Worm (Caenorhabditis elegans) whole organism, L4 larva: Measurements from ENCODE around the gene W01G7.4.

Source experiments
- D1046.2 ChIP-seq: fragments of 200-800 bp; sonication (Bioruptor generic); IDR thresholded peaks from 2 replicates; pipeline ENCODE4 v1.3.6; 2022; ENCODE audit warnings: missing genetic modification characterization, missing compliant biosample characterization
- F10B5.3 ChIP-seq: sonication (generic microtip); optimal IDR thresholded peaks from 2 replicates; lab custom pipeline; 2016; ENCODE audit warnings: mild to moderate bottlenecking, missing genetic modification characterization, missing compliant biosample characterization
- F44E2.7 ChIP-seq: fragments of 200-800 bp; sonication (Bioruptor generic); IDR thresholded peaks from 2 replicates; pipeline ENCODE4 v2.1.2; 2022; ENCODE audit warnings: missing genetic modification characterization, missing compliant biosample characterization
- F49E8.2 ChIP-seq: sonication (generic microtip); optimal IDR thresholded peaks from 2 replicates; lab custom pipeline; 2016; ENCODE audit warnings: missing compliant biosample characterization, mild to moderate bottlenecking, missing genetic modification characterization, borderline replicate concordance
- T26A8.4 ChIP-seq: fragments of 200-800 bp; sonication (Bioruptor generic); IDR thresholded peaks from 2 replicates; pipeline ENCODE4 v1.3.6; 2022; ENCODE audit warnings: missing genetic modification characterization, missing compliant biosample characterization
- Y5F2A.4 ChIP-seq: fragments of 200-800 bp; sonication (Bioruptor generic); optimal IDR thresholded peaks from 2 replicates; lab custom pipeline; 2018; ENCODE audit warnings: mild to moderate bottlenecking, missing genetic modification characterization, missing compliant biosample characterization
- Y75B8A.6 ChIP-seq: fragments of 200-800 bp; sonication (Bioruptor generic); IDR thresholded peaks from 2 replicates; pipeline ENCODE4 v1.3.6; 2022; ENCODE audit warnings: missing genetic modification reagents, missing genetic modification characterization, missing compliant biosample characterization
- ZK546.5 ChIP-seq, 2 experiments: sonication (generic microtip); optimal IDR thresholded peaks; 2 replicates each; lab custom pipeline; 2017; ENCODE audit warnings: missing biosample characterization in 2 of 2, missing genetic modification characterization in 2 of 2
- aha-1 ChIP-seq: fragments of 150-350 bp; peaks from one replicate; lab custom pipeline; 2014; ENCODE audit warnings: missing biosample characterization, missing genetic modification characterization
- attf-4 ChIP-seq: sonication (generic microtip); optimal IDR thresholded peaks from 3 replicates; lab custom pipeline; 2017; ENCODE audit warnings: missing biosample characterization, missing genetic modification characterization
- ceh-28 ChIP-seq: fragments of 150-350 bp; optimal IDR thresholded peaks from 2 replicates; lab custom pipeline; 2014; ENCODE audit warnings: missing biosample characterization, missing genetic modification reagents, missing genetic modification characterization
- ceh-62 ChIP-seq: sonication (generic microtip); optimal IDR thresholded peaks from 2 replicates; lab custom pipeline; 2017; ENCODE audit warnings: missing biosample characterization, missing genetic modification characterization
- ces-1 ChIP-seq: fragments of 150-350 bp; sonication (generic microtip); optimal IDR thresholded peaks from 4 replicates; lab custom pipeline; 2014; ENCODE audit warnings: missing biosample characterization, missing genetic modification reagents, missing genetic modification characterization
- cey-2 ChIP-seq: sonication (generic microtip); optimal IDR thresholded peaks from 3 replicates; lab custom pipeline; 2017; ENCODE audit warnings: missing genetic modification characterization, mild to moderate bottlenecking, missing compliant biosample characterization, antibody characterized with exemption, borderline replicate concordance; ENCODE audit not compliant: insufficient read depth
- ctbp-1 ChIP-seq: fragments of 200-800 bp; sonication (Bioruptor generic); IDR thresholded peaks from 2 replicates; pipeline ENCODE4 v1.3.6; 2022; ENCODE audit warnings: missing genetic modification reagents, missing genetic modification characterization, missing compliant biosample characterization
- daf-16 ChIP-seq, 3 experiments: sonication (generic microtip); optimal IDR thresholded peaks; 2 replicates each; lab custom pipeline; 2016 to 2017; ENCODE audit warnings: missing genetic modification characterization in 3 of 3, missing genetic modification reagents in 3 of 3, mild to moderate bottlenecking in 2 of 3, missing compliant biosample characterization in 2 of 3, missing biosample characterization in 1 of 3, moderate library complexity in 1 of 3
- daf-19 ChIP-seq: fragments of 200-800 bp; sonication (Bioruptor generic); conservative IDR thresholded peaks from 2 replicates; pipeline ENCODE4 v1.3.6; 2022; ENCODE audit warnings: missing genetic modification characterization, missing compliant biosample characterization
- egl-27 ChIP-seq: sonication (generic microtip); optimal IDR thresholded peaks from 3 replicates; lab custom pipeline; 2017; ENCODE audit warnings: missing biosample characterization, missing genetic modification reagents, missing genetic modification characterization
- egl-43 ChIP-seq: fragments of 200-800 bp; sonication (Bioruptor generic); IDR thresholded peaks from 2 replicates; pipeline ENCODE4 v1.3.6; 2022; ENCODE audit warnings: missing genetic modification reagents, missing genetic modification characterization, missing compliant biosample characterization
- hif-1 ChIP-seq, 2 experiments: sonication (generic microtip); optimal IDR thresholded peaks; 2 replicates each; lab custom pipeline; 2016 to 2017; ENCODE audit warnings: missing compliant biosample characterization in 2 of 2, missing genetic modification characterization in 2 of 2, missing genetic modification reagents in 2 of 2, missing genotype in 2 of 2, mild to moderate bottlenecking in 1 of 2
- hmg-1.1 ChIP-seq: fragments of 200-800 bp; sonication (Bioruptor generic); IDR thresholded peaks from 2 replicates; pipeline ENCODE4 v1.3.6; 2022; ENCODE audit warnings: missing genetic modification reagents, missing genetic modification characterization, missing compliant biosample characterization
- jun-1 ChIP-seq: fragments of 150-350 bp; optimal IDR thresholded peaks from 2 replicates; lab custom pipeline; 2014; ENCODE audit warnings: missing biosample characterization, missing genetic modification reagents, missing genetic modification characterization
- lin-29 ChIP-seq: fragments of 200-800 bp; sonication (Bioruptor generic); IDR thresholded peaks from 2 replicates; pipeline ENCODE4 v1.3.6; 2022; ENCODE audit warnings: missing genetic modification reagents, missing genetic modification characterization, missing compliant biosample characterization
- lin-39 ChIP-seq: fragments of 150-350 bp; optimal IDR thresholded peaks from 2 replicates; lab custom pipeline; 2014; ENCODE audit warnings: missing biosample characterization, missing genetic modification reagents, missing genetic modification characterization
- madf-5 ChIP-seq, 2 experiments: fragments of 200-800 bp; sonication (Bioruptor generic); IDR thresholded peaks; 2 replicates each; pipeline ENCODE4 v1.3.6; 2022; ENCODE audit warnings: missing compliant biosample characterization in 2 of 2, missing genetic modification characterization in 2 of 2
- mdt-29 ChIP-seq: fragments of 200-800 bp; sonication (Bioruptor generic); IDR thresholded peaks from 2 replicates; pipeline ENCODE4 v1.3.6; 2022; ENCODE audit warnings: missing genetic modification reagents, missing genetic modification characterization, missing compliant biosample characterization
- mep-1 ChIP-seq: fragments of 150-350 bp; sonication (generic microtip); optimal IDR thresholded peaks from 3 replicates; lab custom pipeline; 2014; ENCODE audit warnings: missing biosample characterization, missing genetic modification characterization
- mes-2 ChIP-seq: sonication (generic microtip); optimal IDR thresholded peaks from 2 replicates; lab custom pipeline; 2016; ENCODE audit warnings: missing genotype, mild to moderate bottlenecking, missing genetic modification characterization, missing compliant biosample characterization; ENCODE audit not compliant: poor library complexity, severe bottlenecking
- mxl-2 ChIP-seq: fragments of 200-800 bp; sonication (Bioruptor generic); conservative IDR thresholded peaks from 2 replicates; pipeline ENCODE4 v1.3.6; 2022; ENCODE audit warnings: missing genetic modification reagents, missing genetic modification characterization, missing compliant biosample characterization
- mxl-3 ChIP-seq: fragments of 200-800 bp; sonication (Bioruptor generic); optimal IDR thresholded peaks from 2 replicates; lab custom pipeline; 2018; ENCODE audit warnings: mild to moderate bottlenecking, missing genetic modification characterization, missing compliant biosample characterization
- nhr-10 ChIP-seq: fragments of 150-350 bp; optimal IDR thresholded peaks from 2 replicates; lab custom pipeline; 2014; ENCODE audit warnings: missing biosample characterization, missing genetic modification characterization
- nhr-102 ChIP-seq: sonication (generic microtip); optimal IDR thresholded peaks from 2 replicates; lab custom pipeline; 2016; ENCODE audit warnings: mild to moderate bottlenecking, missing genetic modification characterization, moderate library complexity, missing compliant biosample characterization
- nhr-11 ChIP-seq: fragments of 150-350 bp; optimal IDR thresholded peaks from 2 replicates; lab custom pipeline; 2014; ENCODE audit warnings: missing biosample characterization, missing genetic modification characterization
- nhr-25 ChIP-seq: sonication (generic microtip); optimal IDR thresholded peaks from 2 replicates; lab custom pipeline; 2017; ENCODE audit warnings: missing genetic modification characterization, mild to moderate bottlenecking, missing compliant biosample characterization, antibody characterized with exemption, moderate library complexity, borderline replicate concordance; ENCODE audit not compliant: insufficient read depth
- nhr-48 ChIP-seq: sonication (generic microtip); optimal IDR thresholded peaks from 2 replicates; lab custom pipeline; 2016; ENCODE audit warnings: mild to moderate bottlenecking, missing genetic modification characterization, missing compliant biosample characterization
- nhr-6 ChIP-seq: fragments of 150-350 bp; optimal IDR thresholded peaks from 2 replicates; lab custom pipeline; 2014; ENCODE audit warnings: missing biosample characterization, missing genetic modification characterization
- rbr-2 ChIP-seq: sonication (generic microtip); optimal IDR thresholded peaks from 2 replicates; lab custom pipeline; 2016; ENCODE audit warnings: missing genotype, missing genetic modification characterization, missing compliant biosample characterization
- sdz-12 ChIP-seq: fragments of 200-800 bp; sonication (Bioruptor generic); optimal IDR thresholded peaks from 2 replicates; lab custom pipeline; 2018; ENCODE audit warnings: mild to moderate bottlenecking, missing genetic modification characterization, missing compliant biosample characterization
- spr-3 ChIP-seq: fragments of 200-800 bp; sonication (Bioruptor generic); optimal IDR thresholded peaks from 2 replicates; lab custom pipeline; 2018; ENCODE audit warnings: mild to moderate bottlenecking, missing genetic modification characterization, missing compliant biosample characterization
- unc-62 ChIP-seq, 3 experiments: fragments of 150-350 bp in 1 of 3; sonication (generic microtip); optimal IDR thresholded peaks in 2 of 3; peaks in 1 of 3; 1 replicate in 1 of 3; 2 replicates in 2 of 3; lab custom pipeline; 2014 to 2017; ENCODE audit warnings: missing biosample characterization in 3 of 3, missing genetic modification characterization in 3 of 3, missing genetic modification reagents in 3 of 3, missing genotype in 1 of 3
- vab-7 ChIP-seq: fragments of 200-800 bp; sonication (Bioruptor generic); IDR thresholded peaks from 2 replicates; pipeline ENCODE4 v1.3.6; 2022; ENCODE audit warnings: missing genetic modification reagents, missing genetic modification characterization, missing compliant biosample characterization
- zfp-3 ChIP-seq: fragments of 200-800 bp; sonication (Bioruptor generic); conservative IDR thresholded peaks from 2 replicates; pipeline ENCODE4 v1.3.6; 2022; ENCODE audit warnings: missing genetic modification reagents, missing genetic modification characterization, missing compliant biosample characterization
- zip-11 ChIP-seq: fragments of 200-800 bp; sonication (Bioruptor generic); IDR thresholded peaks from 2 replicates; pipeline ENCODE4 v1.3.6; 2022; ENCODE audit warnings: missing genetic modification characterization, missing compliant biosample characterization
- ztf-11 ChIP-seq: fragments of 150-350 bp; optimal IDR thresholded peaks from 2 replicates; lab custom pipeline; 2014; ENCODE audit warnings: missing biosample characterization, missing genetic modification characterization

Gene W01G7.4

DNA sequence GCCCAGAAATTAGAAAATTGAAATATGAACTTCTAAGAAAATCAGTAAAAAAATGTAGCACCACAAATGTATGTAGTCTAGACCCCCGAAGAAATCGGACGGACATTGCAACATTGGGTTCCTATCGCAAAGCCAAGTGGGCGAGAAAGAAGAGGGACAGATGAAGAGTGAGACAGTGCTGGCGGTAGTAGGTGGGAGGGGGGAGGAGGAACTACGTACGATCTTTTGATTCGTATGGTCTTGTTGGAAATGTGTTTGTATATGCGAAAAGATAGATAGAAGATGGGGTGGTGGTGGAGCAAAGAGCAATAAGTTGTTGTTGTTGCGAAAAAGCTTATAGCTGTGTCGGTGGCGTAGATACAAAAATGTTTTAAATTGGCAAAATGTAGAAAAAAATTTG lies 22.2 kb upstream of the W01G7.4 start (continued):
- TF ChIP-seq mep-1 (tag; lab: Kevin White, UChicago) (no peak), Y5F2A.4 (GFP tag; lab: Kevin White, UChicago) (no peak), mxl-3 (GFP tag; lab: Kevin White, UChicago) (peak; percentile 12), nhr-10 (tag; lab: Kevin White, UChicago) (no peak), ctbp-1 (no peak), nhr-11 (tag; lab: Kevin White, UChicago) (no peak), madf-5 (GFP tag; IDR thresholded peaks at IDR 0.05; lab: Robert Waterston, UW) (no peak), ces-1 (GFP tag; lab: Kevin White, UChicago) (no peak), nhr-6 (tag; lab: Kevin White, UChicago) (no peak), spr-3 (GFP tag; lab: Kevin White, UChicago) (no peak), vab-7 (no peak), zip-11 (GFP tag; lab: Robert Waterston, UW) (no peak), ceh-28 (tag; lab: Kevin White, UChicago) (no peak), hif-1 (tag; optimal IDR thresholded peaks at IDR 0.05; lab: Kevin White, UChicago) (no peak), mdt-29 (GFP tag; lab: Robert Waterston, UW) (no peak), jun-1 (tag; lab: Kevin White, UChicago) (no peak), ztf-11 (tag; lab: Kevin White, UChicago) (no peak), mxl-2 (GFP tag; lab: Robert Waterston, UW) (no peak), nhr-102 (tag; lab: Kevin White, UChicago) (no peak), Y75B8A.6 (no peak), cey-2 (tag; lab: Kevin White, UChicago) (no peak), nhr-25 (tag; lab: Kevin White, UChicago) (no peak)

DNA sequence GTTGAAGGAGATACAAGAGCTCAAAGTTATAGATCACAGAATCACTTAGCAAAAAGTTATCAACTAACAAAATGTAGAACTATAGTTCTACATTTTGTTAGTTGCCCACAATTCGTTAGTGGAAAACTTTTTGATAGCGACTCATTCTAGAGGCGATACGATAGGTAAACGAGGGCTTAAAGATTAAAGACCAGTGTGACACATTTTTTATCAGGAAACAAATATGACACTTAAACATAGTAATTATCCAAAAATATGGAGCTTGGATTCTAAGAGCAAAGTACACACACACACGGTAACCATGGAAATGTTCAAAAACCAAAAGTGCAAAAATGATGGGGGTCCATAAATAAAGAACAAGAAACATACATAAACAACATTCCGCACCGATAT lies 20.7 kb upstream of the W01G7.4 start:
- TF ChIP-seq hmg-1.1 (GFP tag; lab: Robert Waterston, UW) (no peak), sdz-12 (no peak), rbr-2 (no peak), daf-16 (GFP tag; optimal IDR thresholded peaks at IDR 0.05; lab: Kevin White, UChicago) (no peak), daf-16 (tag; optimal IDR thresholded peaks at IDR 0.05; lab: Kevin White, UChicago) (peak; percentile 54), nhr-6 (tag; lab: Kevin White, UChicago) (peak; percentile 19), jun-1 (tag; lab: Kevin White, UChicago) (no peak), attf-4 (tag; lab: Kevin White, UChicago) (no peak), aha-1 (tag; lab: Kevin White, UChicago) (peak; percentile 73), vab-7 (no peak), F49E8.2 (no peak), mes-2 (tag; lab: Kevin White, UChicago) (no peak), ceh-62 (tag; lab: Kevin White, UChicago) (no peak), nhr-48 (tag; lab: Kevin White, UChicago) (no peak)

DNA sequence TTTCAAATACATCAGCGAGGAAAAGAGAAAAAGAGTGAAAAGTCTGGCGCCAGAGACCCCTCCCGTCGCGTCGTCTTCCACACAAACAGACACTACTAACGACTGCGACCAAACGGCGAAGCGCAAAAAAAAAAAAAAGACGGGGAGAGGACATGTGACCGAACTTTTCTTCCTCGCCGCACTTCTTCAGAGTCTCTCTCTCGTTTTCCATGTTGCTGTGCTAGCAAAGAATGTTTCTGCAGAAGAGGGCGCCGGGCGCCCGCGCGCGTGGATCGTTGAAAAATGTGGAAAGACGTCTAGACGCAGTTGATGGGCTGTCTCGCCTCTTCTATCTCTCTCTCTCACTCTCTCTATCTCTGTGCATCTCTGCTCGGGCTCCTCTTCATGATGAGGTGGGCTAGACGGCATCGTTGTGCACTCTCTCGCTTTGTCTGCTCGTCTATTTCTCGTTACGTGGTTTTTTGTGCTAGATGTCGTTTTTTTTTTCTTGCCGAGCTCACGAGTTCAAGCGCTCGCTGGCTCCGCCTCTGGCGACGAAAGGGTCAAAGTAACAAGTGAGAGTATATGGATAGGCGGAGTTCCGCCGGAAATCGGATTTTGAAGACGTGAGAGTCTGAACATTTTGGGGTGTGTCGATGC lies 20.2 kb upstream of the W01G7.4 start:
- TF ChIP-seq D1046.2 (GFP tag; lab: Robert Waterston, UW): peak; percentile 24; the same call in 1 of the 2 replicates
- peak; percentile 79 to 96 for TF ChIP-seq hif-1 (tag; optimal IDR thresholded peaks at IDR 0.05; lab: Kevin White, UChicago)
- peak; percentile 70 for TF ChIP-seq lin-39 (tag; lab: Kevin White, UChicago)
- peak; percentile 69 for TF ChIP-seq nhr-10 (tag; lab: Kevin White, UChicago)
- peak; percentile 90 for TF ChIP-seq egl-43 (GFP tag; lab: Robert Waterston, UW)
- no peak for TF ChIP-seq ceh-28 (tag; lab: Kevin White, UChicago)
- peak in 1 of 2 experiments; percentile 98 for TF ChIP-seq unc-62 (GFP tag; optimal IDR thresholded peaks at IDR 0.05 in 1 of 2; lab: Kevin White, UChicago)
- TF ChIP-seq unc-62 (tag; optimal IDR thresholded peaks at IDR 0.05; lab: Kevin White, UChicago): peak; percentile 53
- TF ChIP-seq ctbp-1: peak; percentile 96
- peak; percentile 61 for TF ChIP-seq lin-29 (GFP tag; lab: Robert Waterston, UW)
- peak; percentile 93 for TF ChIP-seq nhr-11 (tag; lab: Kevin White, UChicago)
- TF ChIP-seq nhr-25 (tag; lab: Kevin White, UChicago): peak; percentile 72
- TF ChIP-seq egl-27: peak; percentile 46
- peak; percentile 83 for TF ChIP-seq jun-1 (tag; lab: Kevin White, UChicago)
- TF ChIP-seq sdz-12: no peak
- TF ChIP-seq mxl-2 (GFP tag; lab: Robert Waterston, UW): no peak
- no peak for TF ChIP-seq ztf-11 (tag; lab: Kevin White, UChicago)
- no peak for TF ChIP-seq zfp-3 (GFP tag; lab: Robert Waterston, UW)
- peak; percentile 83 for TF ChIP-seq T26A8.4
- no peak for TF ChIP-seq ZK546.5 (tag; optimal IDR thresholded peaks at IDR 0.05; lab: Kevin White, UChicago)
- peak; percentile 8 for TF ChIP-seq F10B5.3 (tag; lab: Kevin White, UChicago)
- TF ChIP-seq F44E2.7 (GFP tag; lab: Robert Waterston, UW): no peak
- TF ChIP-seq mxl-3 (GFP tag; lab: Kevin White, UChicago): peak; percentile 94
- TF ChIP-seq daf-19 (GFP tag; lab: Robert Waterston, UW): peak; percentile 65; the same call in 1 of the 2 replicates
